Worm (Caenorhabditis elegans) whole organism, mixed stage, embryonic: ENCODE results near the gene F16G10.11.

Source experiments
- M03D4.4 ChIP-seq: sonication (generic microtip); optimal IDR thresholded peaks from 2 replicates; lab custom pipeline; 2017; ENCODE audit warnings: mild to moderate bottlenecking, missing genetic modification characterization, missing compliant biosample characterization
- bed-3 ChIP-seq: fragments of 200-800 bp; sonication (Bioruptor generic); optimal IDR thresholded peaks from 3 replicates; lab custom pipeline; 2018; ENCODE audit warnings: mild to moderate bottlenecking, missing genetic modification characterization, moderate library complexity, missing compliant biosample characterization
- blmp-1 ChIP-seq: fragments of 150-350 bp; optimal IDR thresholded peaks from 2 replicates; lab custom pipeline; 2014; ENCODE audit warnings: missing biosample characterization, missing genetic modification characterization
- ceh-39 ChIP-seq: fragments of 150-350 bp; optimal IDR thresholded peaks from 2 replicates; lab custom pipeline; 2014; ENCODE audit warnings: missing biosample characterization, missing genetic modification characterization
- ceh-43 ChIP-seq: fragments of 200-800 bp; sonication (Bioruptor generic); optimal IDR thresholded peaks from 2 replicates; lab custom pipeline; 2018; ENCODE audit warnings: mild to moderate bottlenecking, missing genetic modification characterization, moderate library complexity, missing compliant biosample characterization
- ceh-83 ChIP-seq: fragments of 200-800 bp; sonication (Bioruptor generic); optimal IDR thresholded peaks from 2 replicates; lab custom pipeline; 2018; ENCODE audit warnings: mild to moderate bottlenecking, missing genetic modification characterization, missing compliant biosample characterization
- ces-1 ChIP-seq: fragments of 150-350 bp; optimal IDR thresholded peaks from 2 replicates; lab custom pipeline; 2014; ENCODE audit warnings: missing biosample characterization, missing genetic modification reagents, missing genetic modification characterization
- cnd-1 ChIP-seq: fragments of 200-800 bp; sonication (Bioruptor generic); optimal IDR thresholded peaks from 2 replicates; lab custom pipeline; 2018; ENCODE audit warnings: mild to moderate bottlenecking, missing genetic modification characterization, missing compliant biosample characterization
- drap-1 ChIP-seq: fragments of 200-800 bp; sonication (Bioruptor generic); optimal IDR thresholded peaks from 3 replicates; lab custom pipeline; 2018; ENCODE audit warnings: mild to moderate bottlenecking, missing genetic modification characterization, missing compliant biosample characterization
- elt-1 ChIP-seq: sonication (generic microtip); optimal IDR thresholded peaks from 2 replicates; lab custom pipeline; 2017; ENCODE audit warnings: missing genetic modification characterization, mild to moderate bottlenecking, missing compliant biosample characterization, antibody characterized with exemption, moderate library complexity, borderline replicate concordance; ENCODE audit not compliant: insufficient read depth
- elt-3 ChIP-seq: fragments of 150-350 bp; optimal IDR thresholded peaks from 2 replicates; lab custom pipeline; 2014; ENCODE audit warnings: missing biosample characterization, missing genetic modification characterization
- flh-1 ChIP-seq: fragments of 200-800 bp; sonication (Bioruptor generic); optimal IDR thresholded peaks from 2 replicates; lab custom pipeline; 2018; ENCODE audit warnings: mild to moderate bottlenecking, missing genetic modification characterization, moderate library complexity, missing compliant biosample characterization
- ham-2 ChIP-seq: fragments of 200-800 bp; sonication (Bioruptor generic); optimal IDR thresholded peaks from 2 replicates; lab custom pipeline; 2018; ENCODE audit warnings: mild to moderate bottlenecking, missing genetic modification characterization, missing compliant biosample characterization
- hlh-1 ChIP-seq: fragments of 150-350 bp; optimal IDR thresholded peaks from 2 replicates; lab custom pipeline; 2014; ENCODE audit warnings: missing biosample characterization, missing genetic modification reagents, missing genetic modification characterization
- lin-13 ChIP-seq: fragments of 150-350 bp; optimal IDR thresholded peaks from 2 replicates; lab custom pipeline; 2014; ENCODE audit warnings: missing biosample characterization, missing genetic modification characterization
- lin-32 ChIP-seq: fragments of 200-800 bp; sonication (Bioruptor generic); optimal IDR thresholded peaks from 2 replicates; lab custom pipeline; 2018; ENCODE audit warnings: mild to moderate bottlenecking, missing genetic modification characterization, missing compliant biosample characterization
- lsy-2 ChIP-seq: fragments of 150-350 bp; optimal IDR thresholded peaks from 2 replicates; lab custom pipeline; 2014; ENCODE audit warnings: missing biosample characterization, missing genetic modification characterization
- mab-5 ChIP-seq: fragments of 150-350 bp; optimal IDR thresholded peaks from 2 replicates; lab custom pipeline; 2014; ENCODE audit warnings: missing biosample characterization, missing genetic modification characterization
- mep-1 ChIP-seq: fragments of 150-350 bp; optimal IDR thresholded peaks from 2 replicates; lab custom pipeline; 2017; ENCODE audit warnings: missing biosample characterization, missing genetic modification reagents, missing genetic modification characterization, inconsistent platforms
- mls-2 ChIP-seq: sonication (generic microtip); optimal IDR thresholded peaks from 2 replicates; lab custom pipeline; 2016; ENCODE audit warnings: mild to moderate bottlenecking, missing genetic modification characterization, moderate library complexity, missing compliant biosample characterization
- nhr-12 ChIP-seq: fragments of 150-350 bp; optimal IDR thresholded peaks from 2 replicates; lab custom pipeline; 2014; ENCODE audit warnings: missing biosample characterization, missing genetic modification characterization
- nhr-2 ChIP-seq: fragments of 150-350 bp; optimal IDR thresholded peaks from 2 replicates; lab custom pipeline; 2014; ENCODE audit warnings: missing biosample characterization, missing genetic modification characterization
- nhr-237 ChIP-seq: fragments of 150-350 bp; optimal IDR thresholded peaks from 2 replicates; lab custom pipeline; 2014; ENCODE audit warnings: missing biosample characterization, missing genetic modification characterization
- nhr-28 ChIP-seq: fragments of 150-350 bp; optimal IDR thresholded peaks from 2 replicates; lab custom pipeline; 2014; ENCODE audit warnings: missing biosample characterization, missing genetic modification characterization
- nhr-76 ChIP-seq: sonication (generic microtip); optimal IDR thresholded peaks from 2 replicates; lab custom pipeline; 2017; ENCODE audit warnings: missing biosample characterization, missing genetic modification characterization
- pha-4 ChIP-seq: fragments of 150-350 bp; optimal IDR thresholded peaks from 2 replicates; lab custom pipeline; 2018; ENCODE audit warnings: missing biosample characterization, missing genetic modification reagents, missing genetic modification characterization
- sem-2 ChIP-seq: fragments of 200-800 bp; sonication (Bioruptor generic); optimal IDR thresholded peaks from 2 replicates; lab custom pipeline; 2018; ENCODE audit warnings: mild to moderate bottlenecking, missing genetic modification characterization, missing compliant biosample characterization
- snpc-4 ChIP-seq: fragments of 150-350 bp; optimal IDR thresholded peaks from 2 replicates; lab custom pipeline; 2014; ENCODE audit warnings: missing biosample characterization, missing genetic modification characterization
- sptf-1 ChIP-seq: sonication (generic microtip); optimal IDR thresholded peaks from 2 replicates; lab custom pipeline; 2017; ENCODE audit warnings: mild to moderate bottlenecking, missing genetic modification characterization, moderate library complexity, missing compliant biosample characterization
- tbx-8 ChIP-seq: fragments of 200-800 bp; sonication (Bioruptor generic); optimal IDR thresholded peaks from 2 replicates; lab custom pipeline; 2018; ENCODE audit warnings: mild to moderate bottlenecking, missing genetic modification characterization, moderate library complexity, missing compliant biosample characterization
- unc-120 ChIP-seq: sonication (generic microtip); optimal IDR thresholded peaks from 2 replicates; lab custom pipeline; 2017; ENCODE audit warnings: missing genetic modification characterization, missing compliant biosample characterization; ENCODE audit not compliant: poor library complexity, severe bottlenecking
- unc-39 ChIP-seq: fragments of 150-350 bp; optimal IDR thresholded peaks from 2 replicates; lab custom pipeline; 2014; ENCODE audit warnings: missing biosample characterization, missing genetic modification characterization
- unc-62 ChIP-seq: fragments of 150-350 bp; optimal IDR thresholded peaks from 2 replicates; lab custom pipeline; 2014; ENCODE audit warnings: missing biosample characterization, missing genetic modification reagents, missing genetic modification characterization
- zip-8 ChIP-seq: fragments of 150-350 bp; optimal IDR thresholded peaks from 2 replicates; lab custom pipeline; 2014; ENCODE audit warnings: missing biosample characterization, missing genetic modification characterization
- ztf-11 ChIP-seq: fragments of 150-350 bp; optimal IDR thresholded peaks from 2 replicates; lab custom pipeline; 2014; ENCODE audit warnings: missing biosample characterization, missing genetic modification characterization

The F16G10.11 gene

DNA sequence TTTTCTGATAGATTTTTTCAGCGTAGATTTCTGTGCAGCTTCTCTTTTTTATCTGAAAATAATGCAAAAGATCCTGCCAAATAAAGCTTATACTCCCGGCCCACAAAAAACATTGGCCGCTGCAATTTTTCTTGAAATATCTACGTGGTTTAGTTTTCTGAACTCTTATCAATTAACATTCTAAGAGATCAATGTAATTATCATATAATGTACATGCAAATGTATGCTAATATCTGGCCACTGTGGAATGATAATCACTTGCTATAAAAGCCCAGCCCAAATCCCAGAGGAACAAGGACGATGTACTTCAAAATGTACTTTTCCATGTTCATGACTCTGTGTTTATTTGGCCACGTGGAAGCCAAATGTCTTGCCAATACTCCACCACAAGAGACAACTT is 39.2 kb downstream of the F16G10.11 start, which contains the start of gene F43C11.2:
Gene F43C11.2, plus strand, starts transcription at position 301 of the 400 bp plus-strand sequence.
- TF ChIP-seq nhr-2 (tag; lab: Kevin White, UChicago) = no peak
- TF ChIP-seq drap-1 (GFP tag; lab: Kevin White, UChicago) = no peak

- TF ChIP-seq lin-32 (no peak), ceh-39 (tag; lab: Kevin White, UChicago) (no peak), elt-1 (tag; lab: Kevin White, UChicago) (no peak), ham-2 (GFP tag; lab: Kevin White, UChicago) (no peak), nhr-2 (tag; lab: Kevin White, UChicago) (no peak), mls-2 (no peak), elt-3 (tag; lab: Kevin White, UChicago) (no peak), tbx-8 (GFP tag; lab: Kevin White, UChicago) (no peak), hlh-1 (tag; lab: Kevin White, UChicago) (no peak), cnd-1 (tag; lab: Kevin White, UChicago) (no peak)
Measured at ce11 chrII:2353012-2353411, 40.7 kb downstream of the F16G10.11 start, which contains the start of gene F43C11.3. Gene F43C11.3, plus strand, starts transcription at chrII:2353312.

ce11 chrII:2352546-2352945 is 41.2 kb downstream of the F16G10.11 start, which contains the start of gene F43C11.10:
Gene F43C11.10, minus strand, starts transcription at chrII:2352646.
- TF ChIP-seq pha-4 (tag; lab: Kevin White, UChicago) = no peak
- no peak for TF ChIP-seq ceh-83
- no peak for TF ChIP-seq unc-39
- TF ChIP-seq mep-1 (tag; lab: Kevin White, UChicago) = no peak
- no peak for TF ChIP-seq ham-2 (GFP tag; lab: Kevin White, UChicago)
- TF ChIP-seq mab-5 (tag; lab: Kevin White, UChicago) = no peak

DNA sequence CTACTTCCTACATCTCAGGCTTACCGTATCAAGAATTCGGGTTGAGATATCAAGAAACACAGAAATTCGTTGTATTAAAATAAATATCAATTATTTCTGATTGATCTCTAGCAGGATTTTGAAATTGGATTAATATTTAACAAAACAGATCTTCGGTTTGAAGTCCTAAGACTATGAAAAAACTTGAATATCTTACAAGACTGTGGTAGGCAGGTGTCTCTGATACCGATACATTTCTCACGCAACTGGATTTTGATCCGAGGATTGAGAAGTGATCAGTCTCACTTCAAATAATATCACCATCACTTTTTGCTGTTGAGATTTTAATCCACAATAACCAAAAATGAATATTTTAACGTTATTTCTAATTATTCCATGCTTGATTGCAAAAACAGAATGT is 47.0 kb downstream of the F16G10.11 start, which contains the start of gene F43C11.4:
Gene F43C11.4, plus strand, starts transcription at position 301 of the 400 bp plus-strand sequence.
- TF ChIP-seq unc-39 = no peak
- TF ChIP-seq tbx-8 (GFP tag; lab: Kevin White, UChicago) = no peak
- no peak for TF ChIP-seq ceh-39 (tag; lab: Kevin White, UChicago)
- no peak for TF ChIP-seq sptf-1 (tag; lab: Kevin White, UChicago)
- TF ChIP-seq hlh-1 (tag; lab: Kevin White, UChicago) = no peak
- no peak for TF ChIP-seq mep-1 (tag; lab: Kevin White, UChicago)
- no peak for TF ChIP-seq unc-120
- TF ChIP-seq ceh-43 (GFP tag; lab: Kevin White, UChicago) = no peak
- TF ChIP-seq cnd-1 (tag; lab: Kevin White, UChicago) = no peak
- no peak for TF ChIP-seq elt-1 (tag; lab: Kevin White, UChicago)
- no peak for TF ChIP-seq snpc-4
- no peak for TF ChIP-seq nhr-76 (tag; lab: Kevin White, UChicago)

DNA sequence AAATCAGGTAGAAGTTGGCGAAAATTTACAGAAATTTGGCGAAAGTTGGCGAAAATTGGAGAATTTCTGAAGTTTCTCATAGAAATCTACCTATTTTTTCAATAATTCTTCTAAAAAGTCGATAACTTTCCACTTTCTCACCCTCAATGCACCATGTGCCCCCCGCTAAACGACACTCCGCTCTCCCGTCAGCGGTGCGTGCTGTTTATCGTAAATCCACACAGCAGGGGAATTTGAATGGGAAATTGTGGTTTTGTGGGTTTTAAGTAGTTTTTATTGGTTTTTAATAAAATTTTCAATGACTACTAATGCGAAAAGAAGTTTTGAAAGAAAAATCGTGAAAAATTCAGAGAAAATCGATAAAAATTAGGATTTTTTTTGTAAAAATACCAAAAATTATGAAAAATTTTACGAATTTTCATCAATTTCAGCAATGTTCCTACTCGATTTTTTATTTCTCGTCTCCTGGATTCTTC is 51.7 kb downstream of the F16G10.11 start, which contains the start of gene F43C11.6:
Gene F43C11.6, plus strand, starts transcription at position 426 of the 476 bp plus-strand sequence.
- TF ChIP-seq flh-1 (GFP tag; lab: Kevin White, UChicago) (no peak), tbx-8 (GFP tag; lab: Kevin White, UChicago) (no peak), lin-32 (no peak), nhr-2 (tag; lab: Kevin White, UChicago) (no peak), nhr-28 (tag; lab: Kevin White, UChicago) (no peak), mab-5 (tag; lab: Kevin White, UChicago) (no peak), snpc-4 (no peak), ces-1 (no peak), ham-2 (GFP tag; lab: Kevin White, UChicago) (no peak), bed-3 (GFP tag; lab: Kevin White, UChicago) (no peak), mls-2 (no peak), ceh-43 (GFP tag; lab: Kevin White, UChicago) (no peak), nhr-76 (tag; lab: Kevin White, UChicago) (no peak), nhr-237 (no peak), nhr-12 (tag; lab: Kevin White, UChicago) (no peak), M03D4.4 (tag; lab: Kevin White, UChicago) (no peak), drap-1 (GFP tag; lab: Kevin White, UChicago) (no peak), cnd-1 (tag; lab: Kevin White, UChicago) (no peak), blmp-1 (no peak), ceh-83 (no peak), elt-1 (tag; lab: Kevin White, UChicago) (no peak), elt-3 (tag; lab: Kevin White, UChicago) (no peak), ceh-39 (tag; lab: Kevin White, UChicago) (peak; percentile 26), sem-2 (GFP tag; lab: Kevin White, UChicago) (no peak), mep-1 (tag; lab: Kevin White, UChicago) (peak; percentile 8), pha-4 (tag; lab: Kevin White, UChicago) (no peak), hlh-1 (tag; lab: Kevin White, UChicago) (peak; percentile 13), sptf-1 (tag; lab: Kevin White, UChicago) (no peak), lsy-2 (tag; lab: Kevin White, UChicago) (peak; percentile 20), unc-39 (no peak), zip-8 (tag; lab: Kevin White, UChicago) (no peak), unc-62 (GFP tag; lab: Kevin White, UChicago) (no peak), lin-13 (tag; lab: Kevin White, UChicago) (peak; percentile 41), ztf-11 (no peak), unc-120 (no peak)
